Worm (Caenorhabditis elegans): ENCODE data around the gene grsp-3.

Gene grsp-3

ce11 chrIV:7167983-7168760 lies 36.4 kb upstream of the grsp-3 start, which contains the start of gene skr-16:
Gene skr-16 (plus strand): TSS chrIV:7168710.
- peak; percentile 13 for TF ChIP-seq skn-1 (tag; optimal IDR thresholded peaks at IDR 0.05)
- peak; percentile 22 to 64 for TF ChIP-seq lin-35 (GFP tag; optimal IDR thresholded peaks at IDR 0.05)
- no peak for TF ChIP-seq elt-3 (tag; optimal IDR thresholded peaks at IDR 0.05)
- peak; percentile 5 for TF ChIP-seq nhr-47 (tag; optimal IDR thresholded peaks at IDR 0.05)
- TF ChIP-seq mdl-1 (tag; optimal IDR thresholded peaks at IDR 0.05), result peak in 1 of 2 experiments; percentile 47
- TF ChIP-seq mep-1 (tag; optimal IDR thresholded peaks at IDR 0.05), result peak; percentile 79
- TF ChIP-seq dsc-1 (tag; optimal IDR thresholded peaks at IDR 0.05), result peak; percentile 32
- peak; percentile 1 for TF ChIP-seq rnt-1 (tag; optimal IDR thresholded peaks at IDR 0.05)
- TF ChIP-seq dpl-1 (GFP tag; optimal IDR thresholded peaks at IDR 0.05), result peak; percentile 26 to 70 (median 27)
- peak; percentile 55 for TF ChIP-seq nhr-85 (tag)
- peak; percentile 9 for TF ChIP-seq snpc-4 (tag; optimal IDR thresholded peaks at IDR 0.05)
- TF ChIP-seq Y116A8C.19 (tag; optimal IDR thresholded peaks at IDR 0.05; ENCODE audit: borderline replicate concordance), result no peak
- no peak for TF ChIP-seq lin-14 (GFP tag; optimal IDR thresholded peaks at IDR 0.05)
- no peak for TF ChIP-seq sup-37 (GFP tag; optimal IDR thresholded peaks at IDR 0.05)
- TF ChIP-seq tlp-1 (tag; optimal IDR thresholded peaks at IDR 0.05), result no peak
- TF ChIP-seq efl-1 (optimal IDR thresholded peaks at IDR 0.05), result peak; percentile 7 to 50
- TF ChIP-seq efl-1 (GFP tag; optimal IDR thresholded peaks at IDR 0.05 in 1 of 2), result peak; percentile 64 to 92
- peak in 1 of 2 experiments; percentile 20 for TF ChIP-seq lsy-2 (tag; optimal IDR thresholded peaks at IDR 0.05)
- peak; percentile 82 for TF ChIP-seq F16B12.6 (tag; optimal IDR thresholded peaks at IDR 0.05)
- TF ChIP-seq fkh-8 (tag; optimal IDR thresholded peaks at IDR 0.05), result peak; percentile 6

DNA sequence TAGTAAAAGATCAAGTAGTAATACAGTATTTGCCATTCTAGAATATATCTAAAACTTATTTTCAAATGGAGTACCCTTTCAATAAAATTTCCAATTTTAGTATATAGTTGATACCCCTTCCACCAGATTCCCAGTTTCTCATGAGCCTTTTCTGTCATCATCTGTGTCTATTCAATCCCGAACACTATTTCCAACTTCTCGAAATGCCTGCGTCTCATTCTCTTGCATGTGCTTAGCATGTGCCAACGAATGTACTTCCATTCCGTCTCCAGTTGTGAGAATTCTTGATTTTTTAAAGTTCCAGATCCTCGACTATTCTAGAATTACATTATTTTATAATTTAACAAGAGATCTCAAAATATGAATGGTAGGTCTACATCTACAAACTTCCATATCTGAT lies 34.8 kb upstream of the grsp-3 start, which contains the start of gene C42D4.18:
C42D4.18 (plus strand) TSS at position 231 of the 400 bp plus-strand sequence.
- no peak for TF ChIP-seq blmp-1 (tag; optimal IDR thresholded peaks at IDR 0.05)
- TF ChIP-seq tbx-2 (tag; optimal IDR thresholded peaks at IDR 0.05), result no peak
- TF ChIP-seq vab-15 (tag; optimal IDR thresholded peaks at IDR 0.05), result no peak
- no peak for TF ChIP-seq hlh-17 (GFP tag; optimal IDR thresholded peaks at IDR 0.05; ENCODE audit: borderline replicate concordance)
- TF ChIP-seq C04F5.9 (tag; optimal IDR thresholded peaks at IDR 0.05), result no peak
- no peak for TF ChIP-seq mef-2 (tag; optimal IDR thresholded peaks at IDR 0.05)
- TF ChIP-seq zip-4 (GFP tag; optimal IDR thresholded peaks at IDR 0.05), result no peak
- TF ChIP-seq hpl-2 (GFP tag; optimal IDR thresholded peaks at IDR 0.05), result no peak
- TF ChIP-seq hlh-4 (tag; optimal IDR thresholded peaks at IDR 0.05), result no peak
- TF ChIP-seq nhr-237 (tag; optimal IDR thresholded peaks at IDR 0.05), result no peak
- TF ChIP-seq C34B4.2 (tag; optimal IDR thresholded peaks at IDR 0.05), result no peak
- TF ChIP-seq sox-4 (tag; optimal IDR thresholded peaks at IDR 0.05), result no peak
- peak; percentile 37 for TF ChIP-seq fkh-8 (tag; optimal IDR thresholded peaks at IDR 0.05)
- no peak for TF ChIP-seq elt-3 (tag; optimal IDR thresholded peaks at IDR 0.05)
- no peak for TF ChIP-seq nhr-12 (tag; optimal IDR thresholded peaks at IDR 0.05)
- TF ChIP-seq ztf-11 (tag; optimal IDR thresholded peaks at IDR 0.05), result no peak
- TF ChIP-seq snpc-4 (tag; optimal IDR thresholded peaks at IDR 0.05), result no peak
- peak; percentile 38 for TF ChIP-seq nhr-47 (tag; optimal IDR thresholded peaks at IDR 0.05)
- no peak for TF ChIP-seq pqm-1 (tag; optimal IDR thresholded peaks at IDR 0.05)
- no peak for TF ChIP-seq lin-14 (GFP tag; optimal IDR thresholded peaks at IDR 0.05)
- no peak for TF ChIP-seq skn-1 (tag; optimal IDR thresholded peaks at IDR 0.05)
- no peak for TF ChIP-seq unc-62 (GFP tag; optimal IDR thresholded peaks at IDR 0.05)
- no peak for TF ChIP-seq fkh-10 (GFP tag; optimal IDR thresholded peaks at IDR 0.05)
- no peak for TF ChIP-seq pax-3 (tag; optimal IDR thresholded peaks at IDR 0.05)
- TF ChIP-seq C16A3.4 (tag; optimal IDR thresholded peaks at IDR 0.05), result no peak
- TF ChIP-seq isw-1 (GFP tag; IDR thresholded peaks at IDR 0.05), result peak; percentile 24
- TF ChIP-seq tlp-1 (tag; optimal IDR thresholded peaks at IDR 0.05), result no peak
- TF ChIP-seq ceh-8 (GFP tag; optimal IDR thresholded peaks at IDR 0.05), result no peak
- TF ChIP-seq efl-1 (optimal IDR thresholded peaks at IDR 0.05), result peak; percentile 65 to 73
- TF ChIP-seq efl-1 (GFP tag; optimal IDR thresholded peaks at IDR 0.05 in 1 of 2), result peak in 1 of 2 experiments; percentile 82
- no peak for TF ChIP-seq lin-35 (GFP tag; optimal IDR thresholded peaks at IDR 0.05)
- TF ChIP-seq irx-1 (tag; optimal IDR thresholded peaks at IDR 0.05), result no peak
- TF ChIP-seq rnt-1 (tag; optimal IDR thresholded peaks at IDR 0.05), result peak; percentile 38
- peak; percentile 36 to 44 for TF ChIP-seq lsy-2 (tag; optimal IDR thresholded peaks at IDR 0.05)
- TF ChIP-seq unc-86 (tag; optimal IDR thresholded peaks at IDR 0.05), result no peak
- no peak for TF ChIP-seq unc-130 (tag; optimal IDR thresholded peaks at IDR 0.05)
- peak in 1 of 2 experiments; percentile 29 for TF ChIP-seq mdl-1 (tag; optimal IDR thresholded peaks at IDR 0.05)
- no peak for TF ChIP-seq pag-3 (tag; optimal IDR thresholded peaks at IDR 0.05; ENCODE audit: borderline replicate concordance, insufficient read depth)
- TF ChIP-seq ztf-4 (tag; optimal IDR thresholded peaks at IDR 0.05), result no peak
- no peak for TF ChIP-seq ces-1 (GFP tag; optimal IDR thresholded peaks at IDR 0.05)
- no peak for TF ChIP-seq fos-1 (tag; optimal IDR thresholded peaks at IDR 0.05)
- peak; percentile 44 for TF ChIP-seq nhr-85 (tag)

Measured in whole organism, L1 larva.